Worm (Caenorhabditis elegans) whole organism, L1 larva: ENCODE data around the gene nono-1.

Experiments
- C16A3.4 ChIP-seq: fragments of 150-350 bp; optimal IDR thresholded peaks from 2 replicates; lab custom pipeline; 2014; ENCODE audit warnings: missing biosample characterization, missing genetic modification characterization
- C34B4.2 ChIP-seq: sonication (generic microtip); optimal IDR thresholded peaks from 2 replicates; lab custom pipeline; 2017; ENCODE audit warnings: mild to moderate bottlenecking, missing genetic modification characterization, missing compliant biosample characterization
- F16B12.6 ChIP-seq: fragments of 150-350 bp; optimal IDR thresholded peaks from 2 replicates; lab custom pipeline; 2014; ENCODE audit warnings: missing biosample characterization, missing genetic modification characterization
- Y116A8C.19 ChIP-seq: sonication (generic microtip); optimal IDR thresholded peaks from 2 replicates; lab custom pipeline; 2016; ENCODE audit warnings: missing compliant biosample characterization, missing genetic modification characterization, borderline replicate concordance
- aly-2 ChIP-seq: fragments of 150-350 bp; optimal IDR thresholded peaks from 2 replicates; lab custom pipeline; 2014; ENCODE audit warnings: missing biosample characterization, missing genetic modification characterization
- ama-1 ChIP-seq: fragments of 150-350 bp; optimal IDR thresholded peaks from 2 replicates; lab custom pipeline; 2014
- ceh-8 ChIP-seq: fragments of 200-800 bp; sonication (Bioruptor generic); optimal IDR thresholded peaks from 2 replicates; lab custom pipeline; 2018; ENCODE audit warnings: mild to moderate bottlenecking, missing genetic modification characterization, moderate library complexity, missing compliant biosample characterization
- ceh-82 ChIP-seq, 3 experiments: fragments of 150-350 bp in 1 of 3; sonication (generic microtip) in 2 of 3; optimal IDR thresholded peaks; 2 replicates each; lab custom pipeline; 2014 to 2017; ENCODE audit warnings: missing biosample characterization in 3 of 3, missing genetic modification characterization in 3 of 3
- dsc-1 ChIP-seq: sonication (generic microtip); optimal IDR thresholded peaks from 2 replicates; lab custom pipeline; 2016; ENCODE audit warnings: mild to moderate bottlenecking, missing genetic modification characterization, missing compliant biosample characterization
- efl-1 ChIP-seq, 4 experiments: fragments of 150-350 bp; optimal IDR thresholded peaks in 3 of 4; peaks in 1 of 4; 1 replicate in 1 of 4; 2 replicates in 3 of 4; lab custom pipeline; 2014; ENCODE audit warnings: missing biosample characterization in 2 of 4, missing genetic modification characterization in 2 of 4, missing genetic modification reagents in 2 of 4
- egl-27 ChIP-seq, 2 experiments: fragments of 150-350 bp in 1 of 2; sonication (generic microtip); optimal IDR thresholded peaks; 3 replicates each; lab custom pipeline; 2017 to 2018; ENCODE audit warnings: missing biosample characterization in 2 of 2, missing genetic modification characterization in 2 of 2, missing genetic modification reagents in 2 of 2
- elt-3 ChIP-seq, 6 experiments: fragments of 150-350 bp in 1 of 6; sonication (generic microtip); optimal IDR thresholded peaks; 2 replicates each; lab custom pipeline; 2017 to 2018; ENCODE audit warnings: missing biosample characterization in 6 of 6, missing genetic modification characterization in 6 of 6, inconsistent platforms in 1 of 6
- fkh-10 ChIP-seq: sonication (generic microtip); optimal IDR thresholded peaks from 2 replicates; lab custom pipeline; 2017; ENCODE audit warnings: missing biosample characterization, missing genetic modification reagents, missing genetic modification characterization
- fkh-8 ChIP-seq: sonication (generic microtip); optimal IDR thresholded peaks from 2 replicates; lab custom pipeline; 2016; ENCODE audit warnings: mild to moderate bottlenecking, missing genetic modification characterization, missing compliant biosample characterization
- fos-1 ChIP-seq: fragments of 150-350 bp; optimal IDR thresholded peaks from 2 replicates; lab custom pipeline; 2014; ENCODE audit warnings: missing biosample characterization, missing genetic modification characterization
- hlh-17 ChIP-seq: fragments of 200-800 bp; sonication (Bioruptor generic); optimal IDR thresholded peaks from 2 replicates; lab custom pipeline; 2018; ENCODE audit warnings: missing genetic modification characterization, mild to moderate bottlenecking, missing compliant biosample characterization, moderate library complexity, borderline replicate concordance
- hlh-4 ChIP-seq: sonication (generic microtip); optimal IDR thresholded peaks from 2 replicates; lab custom pipeline; 2016; ENCODE audit warnings: mild to moderate bottlenecking, missing genetic modification characterization, missing compliant biosample characterization
- irx-1 ChIP-seq: sonication (generic microtip); optimal IDR thresholded peaks from 2 replicates; lab custom pipeline; 2016; ENCODE audit warnings: missing genetic modification characterization, missing compliant biosample characterization
- lin-13 ChIP-seq: fragments of 150-350 bp; optimal IDR thresholded peaks from 2 replicates; lab custom pipeline; 2014; ENCODE audit warnings: missing biosample characterization, missing genetic modification reagents, missing genetic modification characterization
- lin-14 ChIP-seq: fragments of 200-800 bp; sonication (Bioruptor generic); optimal IDR thresholded peaks from 2 replicates; lab custom pipeline; 2018; ENCODE audit warnings: mild to moderate bottlenecking, missing genetic modification characterization, moderate library complexity, missing compliant biosample characterization
- lin-15B ChIP-seq: fragments of 150-350 bp; sonication (generic microtip); optimal IDR thresholded peaks from 3 replicates; lab custom pipeline; 2014; ENCODE audit warnings: missing biosample characterization, missing genetic modification characterization
- lin-35 ChIP-seq, 2 experiments: fragments of 150-350 bp; optimal IDR thresholded peaks; 2 replicates each; lab custom pipeline; 2014; ENCODE audit warnings: missing biosample characterization in 2 of 2, missing genetic modification characterization in 2 of 2, missing genetic modification reagents in 2 of 2
- lin-39 ChIP-seq: fragments of 150-350 bp; optimal IDR thresholded peaks from 2 replicates; lab custom pipeline; 2014; ENCODE audit warnings: missing biosample characterization, missing genetic modification reagents, missing genetic modification characterization
- lir-3 ChIP-seq: sonication (generic microtip); optimal IDR thresholded peaks from 2 replicates; lab custom pipeline; 2016; ENCODE audit warnings: mild to moderate bottlenecking, missing genetic modification characterization, moderate library complexity, missing compliant biosample characterization; ENCODE audit not compliant: poor library complexity
- lsy-2 ChIP-seq, 2 experiments: fragments of 150-350 bp; optimal IDR thresholded peaks; 2 replicates each; lab custom pipeline; 2014; ENCODE audit warnings: missing biosample characterization in 2 of 2, missing genetic modification characterization in 2 of 2
- mab-9 ChIP-seq: fragments of 200-800 bp; sonication (Bioruptor generic); IDR thresholded peaks from 2 replicates; pipeline ENCODE4 v1.3.6; 2022; ENCODE audit warnings: missing genetic modification reagents, missing genetic modification characterization, missing compliant biosample characterization
- mdl-1 ChIP-seq, 2 experiments: fragments of 150-350 bp; optimal IDR thresholded peaks; 2 replicates each; lab custom pipeline; 2014 to 2017; ENCODE audit warnings: missing biosample characterization in 2 of 2, missing genetic modification characterization in 2 of 2, inconsistent platforms in 1 of 2
- mef-2 ChIP-seq: fragments of 150-350 bp; optimal IDR thresholded peaks from 2 replicates; lab custom pipeline; 2014; ENCODE audit warnings: missing biosample characterization, missing genetic modification characterization
- mep-1 ChIP-seq: fragments of 150-350 bp; optimal IDR thresholded peaks from 2 replicates; lab custom pipeline; 2014; ENCODE audit warnings: missing biosample characterization, missing genetic modification characterization
- nhr-11 ChIP-seq: fragments of 150-350 bp; optimal IDR thresholded peaks from 2 replicates; lab custom pipeline; 2014; ENCODE audit warnings: missing biosample characterization, missing genetic modification characterization
- nhr-19 ChIP-seq: fragments of 200-800 bp; sonication (Bioruptor generic); conservative IDR thresholded peaks from 2 replicates; pipeline ENCODE4 v1.3.6; 2022; ENCODE audit warnings: missing genetic modification characterization, missing compliant biosample characterization
- nhr-20 ChIP-seq: sonication (generic microtip); optimal IDR thresholded peaks from 2 replicates; lab custom pipeline; 2016; ENCODE audit warnings: mild to moderate bottlenecking, missing genetic modification characterization, missing compliant biosample characterization
- nhr-28 ChIP-seq: fragments of 150-350 bp; optimal IDR thresholded peaks from 2 replicates; lab custom pipeline; 2014; ENCODE audit warnings: missing biosample characterization, missing genetic modification characterization
- nhr-77 ChIP-seq: fragments of 150-350 bp; optimal IDR thresholded peaks from 2 replicates; lab custom pipeline; 2014; ENCODE audit warnings: missing biosample characterization, missing genetic modification characterization
- nhr-84 ChIP-seq: sonication (generic microtip); optimal IDR thresholded peaks from 2 replicates; lab custom pipeline; 2017; ENCODE audit warnings: missing biosample characterization, missing genetic modification characterization
- nhr-85 ChIP-seq: sonication (generic microtip); peaks from one replicate; lab custom pipeline; 2016; ENCODE audit warnings: missing genetic modification characterization, inconsistent platforms, missing compliant biosample characterization
- pax-3 ChIP-seq: fragments of 200-800 bp; sonication (Bioruptor generic); optimal IDR thresholded peaks from 2 replicates; lab custom pipeline; 2018; ENCODE audit warnings: mild to moderate bottlenecking, missing genetic modification characterization, moderate library complexity, missing compliant biosample characterization
- pqm-1 ChIP-seq: sonication (generic microtip); optimal IDR thresholded peaks from 3 replicates; lab custom pipeline; 2017; ENCODE audit warnings: missing biosample characterization, missing genetic modification characterization
- rnt-1 ChIP-seq: sonication (generic microtip); optimal IDR thresholded peaks from 2 replicates; lab custom pipeline; 2016; ENCODE audit warnings: mild to moderate bottlenecking, missing genetic modification characterization, moderate library complexity, missing compliant biosample characterization
- skn-1 ChIP-seq: fragments of 150-350 bp; optimal IDR thresholded peaks from 2 replicates; lab custom pipeline; 2014; ENCODE audit warnings: missing biosample characterization, missing genetic modification characterization
- sup-37 ChIP-seq: fragments of 200-800 bp; sonication (Bioruptor generic); optimal IDR thresholded peaks from 2 replicates; lab custom pipeline; 2018; ENCODE audit warnings: mild to moderate bottlenecking, missing genetic modification characterization, missing compliant biosample characterization
- tbx-2 ChIP-seq: sonication (generic microtip); optimal IDR thresholded peaks from 2 replicates; lab custom pipeline; 2016; ENCODE audit warnings: missing genetic modification characterization, missing compliant biosample characterization
- unc-130 ChIP-seq: fragments of 150-350 bp; optimal IDR thresholded peaks from 2 replicates; lab custom pipeline; 2017; ENCODE audit warnings: missing biosample characterization, missing genetic modification characterization, inconsistent platforms
- unc-30 ChIP-seq: sonication (generic microtip); optimal IDR thresholded peaks from 2 replicates; lab custom pipeline; 2017; ENCODE audit warnings: missing biosample characterization, missing genetic modification characterization
- unc-62 ChIP-seq: fragments of 150-350 bp; optimal IDR thresholded peaks from 2 replicates; lab custom pipeline; 2014; ENCODE audit warnings: missing biosample characterization, missing genetic modification reagents, missing genetic modification characterization
- unc-86 ChIP-seq: sonication (generic microtip); optimal IDR thresholded peaks from 2 replicates; lab custom pipeline; 2016; ENCODE audit warnings: missing genetic modification characterization, missing compliant biosample characterization
- xbp-1 ChIP-seq: sonication (generic microtip); optimal IDR thresholded peaks from 2 replicates; lab custom pipeline; 2016; ENCODE audit warnings: missing genetic modification characterization, missing compliant biosample characterization
- zip-4 ChIP-seq: fragments of 200-800 bp; sonication (Bioruptor generic); optimal IDR thresholded peaks from 2 replicates; lab custom pipeline; 2018; ENCODE audit warnings: mild to moderate bottlenecking, missing genetic modification characterization, moderate library complexity, missing compliant biosample characterization
- ztf-11 ChIP-seq, 2 experiments: sonication (generic microtip); optimal IDR thresholded peaks; 2 replicates each; lab custom pipeline; 2016 to 2017; ENCODE audit warnings: missing genetic modification characterization in 2 of 2, missing biosample characterization in 1 of 2, missing compliant biosample characterization in 1 of 2
- ztf-4 ChIP-seq: fragments of 150-350 bp; optimal IDR thresholded peaks from 2 replicates; lab custom pipeline; 2014; ENCODE audit warnings: missing biosample characterization, missing genetic modification characterization

The nono-1 gene

DNA sequence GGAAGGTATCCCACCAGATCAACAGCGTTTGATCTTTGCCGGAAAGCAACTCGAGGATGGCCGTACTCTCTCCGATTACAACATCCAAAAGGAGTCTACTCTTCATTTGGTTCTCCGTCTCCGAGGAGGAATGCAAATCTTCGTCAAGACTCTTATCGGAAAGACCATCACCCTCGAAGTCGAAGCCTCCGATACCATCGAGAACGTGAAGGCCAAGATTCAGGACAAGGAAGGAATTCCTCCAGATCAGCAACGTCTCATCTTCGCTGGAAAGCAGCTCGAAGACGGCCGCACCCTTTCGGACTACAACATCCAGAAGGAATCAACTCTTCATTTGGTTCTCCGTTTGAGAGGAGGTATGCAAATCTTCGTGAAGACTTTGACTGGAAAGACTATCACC, 15.9 kb downstream of the nono-1 start:
- TF ChIP-seq nhr-19 (GFP tag; lab: Robert Waterston, UW) = no peak
- peak; percentile 5 for TF ChIP-seq lin-14
- TF ChIP-seq sup-37 = no peak
- peak; percentile 63 for TF ChIP-seq nhr-85
- TF ChIP-seq fkh-8 (tag; lab: Kevin White, UChicago) = no peak
- TF ChIP-seq, all 84 proteins: peak for 2

DNA sequence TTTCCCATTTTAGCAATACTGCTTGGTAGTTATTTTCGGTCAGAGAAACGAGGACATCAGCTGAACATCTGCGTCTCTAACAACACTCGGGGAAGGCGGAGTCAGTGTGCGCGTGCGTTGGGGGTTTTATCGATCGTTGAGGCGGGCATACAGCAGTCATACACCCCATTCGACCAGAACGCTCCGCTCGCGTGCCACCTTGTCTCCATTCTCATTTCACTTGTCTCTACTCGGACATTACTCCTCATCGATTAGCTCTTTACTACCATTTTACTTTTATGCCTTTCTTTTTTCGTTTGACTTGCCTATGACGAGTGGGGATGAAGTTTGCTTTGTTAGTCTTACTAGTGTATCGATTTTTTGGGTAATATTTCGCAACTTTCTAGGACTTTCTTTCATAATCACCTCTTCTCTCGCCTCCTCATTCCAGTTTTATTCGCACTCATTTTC, 17.5 kb downstream of the nono-1 start:
- TF ChIP-seq fos-1 (tag; lab: Kevin White, UChicago) (peak; percentile 19), ama-1 (lab: Kevin White, UChicago) (peak; percentile 94), hlh-4 (no peak), xbp-1 (peak; percentile 49), mab-9 (GFP tag; lab: Robert Waterston, UW) (no peak), ceh-8 (GFP tag; lab: Kevin White, UChicago) (peak; percentile 15), pax-3 (tag; lab: Kevin White, UChicago) (no peak), pqm-1 (tag; lab: Kevin White, UChicago) (no peak), tbx-2 (tag; lab: Kevin White, UChicago) (peak; percentile 35), rnt-1 (tag; lab: Kevin White, UChicago) (peak; percentile 37), zip-4 (GFP tag; lab: Kevin White, UChicago) (peak; percentile 56), dsc-1 (tag; lab: Kevin White, UChicago) (peak; percentile 24), unc-30 (no peak), hlh-17 (no peak), unc-130 (tag; lab: Kevin White, UChicago) (peak; percentile 87), lin-39 (tag; lab: Kevin White, UChicago) (no peak), unc-62 (GFP tag; lab: Kevin White, UChicago) (no peak), lin-13 (GFP tag; lab: Kevin White, UChicago) (peak; percentile 60), Y116A8C.19 (tag; lab: Kevin White, UChicago) (no peak), ztf-4 (tag; lab: Kevin White, UChicago) (peak; percentile 27), F16B12.6 (peak; percentile 24), mdl-1 (tag; optimal IDR thresholded peaks at IDR 0.05; lab: Kevin White, UChicago) (peak in 1 of 2 experiments; percentile 94), C34B4.2 (tag; lab: Kevin White, UChicago) (no peak), elt-3 (tag; optimal IDR thresholded peaks at IDR 0.05; lab: Kevin White, UChicago) (peak in 1 of 6 experiments; percentile 7), nhr-77 (tag; lab: Kevin White, UChicago) (peak; percentile 3), lin-35 (GFP tag; optimal IDR thresholded peaks at IDR 0.05; lab: Kevin White, UChicago) (peak; percentile 48 to 75), nhr-84 (tag; lab: Kevin White, UChicago) (no peak), efl-1 (optimal IDR thresholded peaks at IDR 0.05; lab: Kevin White, UChicago) (peak; percentile 26 to 29), efl-1 (GFP tag; optimal IDR thresholded peaks at IDR 0.05 in 1 of 2; lab: Kevin White, UChicago) (peak in 1 of 2 experiments; percentile 78), lin-14 (peak; percentile 84), aly-2 (tag; lab: Kevin White, UChicago) (peak; percentile 68), ceh-82 (tag; optimal IDR thresholded peaks at IDR 0.05; lab: Kevin White, UChicago) (peak in 1 of 3 experiments; percentile 67), lir-3 (tag; lab: Kevin White, UChicago) (peak; percentile 45), nhr-85 (peak; percentile 75), lsy-2 (tag; optimal IDR thresholded peaks at IDR 0.05; lab: Kevin White, UChicago) (peak; percentile 37 to 69), sup-37 (no peak), fkh-8 (tag; lab: Kevin White, UChicago) (peak; percentile 70), nhr-28 (no peak), nhr-20 (tag; lab: Kevin White, UChicago) (peak; percentile 59), mep-1 (tag; lab: Kevin White, UChicago) (no peak), nhr-11 (no peak), nhr-19 (GFP tag; lab: Robert Waterston, UW) (peak; percentile 55), ztf-11 (tag; optimal IDR thresholded peaks at IDR 0.05; lab: Kevin White, UChicago) (peak in 1 of 2 experiments; percentile 38), irx-1 (peak; percentile 21), egl-27 (tag; optimal IDR thresholded peaks at IDR 0.05; lab: Kevin White, UChicago) (no peak), fkh-10 (no peak), unc-86 (tag; lab: Kevin White, UChicago) (peak; percentile 29), skn-1 (tag; lab: Kevin White, UChicago) (peak; percentile 29), mef-2 (peak; percentile 39), lin-15B (tag; lab: Kevin White, UChicago) (no peak), C16A3.4 (tag; lab: Kevin White, UChicago) (peak; percentile 55)
